Fruit fly (Drosophila melanogaster): ENCODE data around the gene CG31198.

The CG31198 gene

DNA sequence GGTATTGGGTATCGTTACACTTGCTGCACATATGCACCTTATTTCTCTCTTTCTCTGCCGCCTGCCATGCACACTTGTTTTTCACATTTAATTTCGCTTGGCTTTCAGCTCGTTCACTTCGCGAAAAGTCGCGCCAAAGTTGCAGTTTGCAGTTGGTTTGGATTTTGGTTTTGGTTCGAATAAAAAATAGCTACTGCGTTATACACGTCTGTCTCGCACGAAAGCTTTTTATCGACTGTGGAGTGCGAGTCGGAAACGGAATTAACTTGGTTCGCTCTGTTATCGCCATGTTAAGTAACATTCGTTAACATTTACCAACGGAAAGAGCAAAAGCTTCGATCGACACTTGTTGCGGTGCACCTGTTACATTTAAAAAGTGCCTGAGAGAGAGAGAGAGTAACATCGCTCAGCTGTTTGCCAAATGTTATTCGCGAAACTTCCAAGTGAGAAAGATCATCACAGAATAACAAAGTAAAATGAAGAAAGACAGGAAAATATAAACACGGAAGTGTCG, 34.6 kb upstream of the CG31198 start, which contains the start of gene CG31176 (continued):
- no peak for TF ChIP-seq pan (optimal IDR thresholded peaks at IDR 0.05)
- no peak for TF ChIP-seq pan (GFP tag; optimal IDR thresholded peaks at IDR 0.05 in 1 of 2, IDR thresholded peaks at IDR 0.05 in 1 of 2)
- no peak for TF ChIP-seq CG15011 (GFP tag; optimal IDR thresholded peaks at IDR 0.05)
- peak in 1 of 2 experiments; percentile 46 for TF ChIP-seq crp (GFP tag; optimal IDR thresholded peaks at IDR 0.05)
- no peak for TF ChIP-seq Ptx1 (GFP tag; IDR thresholded peaks at IDR 0.05)
- TF ChIP-seq Meics (GFP tag; optimal IDR thresholded peaks at IDR 0.05): no peak
- no peak for TF ChIP-seq Fer3 (tag; optimal IDR thresholded peaks at IDR 0.05)
- no peak for TF ChIP-seq CG13296 (GFP tag; optimal IDR thresholded peaks at IDR 0.05)
- no peak for TF ChIP-seq CG17802 (tag; optimal IDR thresholded peaks at IDR 0.05)
- TF ChIP-seq ken (GFP tag; IDR thresholded peaks at IDR 0.05): no peak
- TF ChIP-seq D19B (GFP tag; optimal IDR thresholded peaks at IDR 0.05): no peak
- no peak for TF ChIP-seq wor (GFP tag; IDR thresholded peaks at IDR 0.05)
- no peak for TF ChIP-seq CG4404 (GFP tag; IDR thresholded peaks at IDR 0.05)
- no peak for TF ChIP-seq dmrt99B (tag; optimal IDR thresholded peaks at IDR 0.05)
- no peak for TF ChIP-seq danr (GFP tag; IDR thresholded peaks at IDR 0.05)
- TF ChIP-seq gt (GFP tag; IDR thresholded peaks at IDR 0.05): no peak
- peak; percentile 89 for TF ChIP-seq Jarid2 (GFP tag; optimal IDR thresholded peaks at IDR 0.05)
- TF ChIP-seq CG11085 (GFP tag; IDR thresholded peaks at IDR 0.05): no peak
- no peak for TF ChIP-seq CG15696 (tag; optimal IDR thresholded peaks at IDR 0.05)
- no peak for TF ChIP-seq pfk (GFP tag; optimal IDR thresholded peaks at IDR 0.05)
- no peak for TF ChIP-seq kay (GFP tag; optimal IDR thresholded peaks at IDR 0.05)
- no peak for TF ChIP-seq D (optimal IDR thresholded peaks at IDR 0.05)
- peak; percentile 2 for TF ChIP-seq D (GFP tag; optimal IDR thresholded peaks at IDR 0.05)
- TF ChIP-seq vvl (GFP tag; IDR thresholded peaks at IDR 0.05): peak; percentile 31; the same call in 1 of the 2 replicates
- TF ChIP-seq Opbp (GFP tag; IDR thresholded peaks at IDR 0.05; ENCODE audit: partially characterized antibody): 0 out of 3 replicates have a peak, but pooled peaks have one; percentile 12
- peak; percentile 87 for TF ChIP-seq CG5180 (GFP tag; optimal IDR thresholded peaks at IDR 0.05)
- no peak for TF ChIP-seq zfh1 (GFP tag; IDR thresholded peaks at IDR 0.05)
- TF ChIP-seq Asciz (GFP tag; optimal IDR thresholded peaks at IDR 0.05): no peak
- TF ChIP-seq CG11560 (tag; IDR thresholded peaks at IDR 0.05): no peak
- TF ChIP-seq Poxn (GFP tag; IDR thresholded peaks at IDR 0.05): no peak
- no peak for TF ChIP-seq knrl (GFP tag; IDR thresholded peaks at IDR 0.05; ENCODE audit: partially characterized antibody)
- TF ChIP-seq bbx (GFP tag; IDR thresholded peaks at IDR 0.05; ENCODE audit: partially characterized antibody): peak; percentile 44; the same call in 1 of the 2 replicates
- peak in 1 of 2 experiments; percentile 82 for TF ChIP-seq eve (GFP tag; optimal IDR thresholded peaks at IDR 0.05)
- TF ChIP-seq CG34376 (GFP tag; optimal IDR thresholded peaks at IDR 0.05): peak; percentile 11
- TF ChIP-seq CkIIα-i1 (GFP tag; IDR thresholded peaks at IDR 0.05): no peak
- peak; percentile 57 for TF ChIP-seq scrt (GFP tag; optimal IDR thresholded peaks at IDR 0.05)

DNA sequence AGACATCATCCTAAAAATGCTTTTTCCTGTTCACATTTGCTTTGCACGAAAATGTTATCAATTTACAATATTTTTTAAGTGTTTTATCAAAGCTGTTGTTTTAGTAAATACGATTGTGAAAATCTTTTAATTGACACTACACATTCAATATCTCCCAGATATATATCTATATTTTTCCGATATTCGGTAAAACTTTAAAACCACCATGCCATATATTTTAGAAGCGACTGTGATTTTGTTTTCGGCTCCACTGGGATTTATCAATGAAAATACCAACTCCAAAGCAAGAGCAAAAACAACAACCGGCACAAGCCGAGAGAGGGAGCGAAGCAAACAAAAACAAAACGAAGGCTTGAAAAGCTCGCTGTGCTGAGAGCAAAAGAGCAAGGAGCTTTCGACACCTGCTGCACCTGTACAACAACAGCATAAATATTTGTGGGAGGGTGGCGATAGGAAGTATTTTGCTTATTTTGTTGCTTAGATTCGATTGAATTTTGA, 34.1 kb upstream of the CG31198 start:
- TF ChIP-seq vnd (GFP tag; IDR thresholded peaks at IDR 0.05; ENCODE audit: partially characterized antibody) (no peak), Usf (GFP tag; optimal IDR thresholded peaks at IDR 0.05) (no peak), grau (tag; optimal IDR thresholded peaks at IDR 0.05) (peak; percentile 53), ac (GFP tag; optimal IDR thresholded peaks at IDR 0.05) (no peak), maf-S (GFP tag; optimal IDR thresholded peaks at IDR 0.05) (no peak), dpn (GFP tag; optimal IDR thresholded peaks at IDR 0.05) (peak; percentile 16 to 48), HmgD (GFP tag; optimal IDR thresholded peaks at IDR 0.05) (no peak), CG8281 (tag; optimal IDR thresholded peaks at IDR 0.05) (peak; percentile 11), tap (tag; optimal IDR thresholded peaks at IDR 0.05) (peak; percentile 37), fd64A (GFP tag; optimal IDR thresholded peaks at IDR 0.05) (no peak), Deaf1 (tag; optimal IDR thresholded peaks at IDR 0.05) (no peak), pum (GFP tag; optimal IDR thresholded peaks at IDR 0.05) (no peak), Ada2b (GFP tag; IDR thresholded peaks at IDR 0.05) (0 out of 2 replicates have a peak, but pooled peaks have one; percentile 31), CG9727 (GFP tag; optimal IDR thresholded peaks at IDR 0.05) (peak; percentile 24), CG6813 (GFP tag; optimal IDR thresholded peaks at IDR 0.05) (peak; percentile 2), bsh (GFP tag; optimal IDR thresholded peaks at IDR 0.05) (peak; percentile 42 to 69)

Measured in whole organism, embryonic.